Worm (Caenorhabditis elegans): ENCODE data around the gene ace-1.

ace-1 gene

ce11 chrX:16321864-16322263 is 45.2 kb upstream of the ace-1 start:
- TF ChIP-seq sdz-12 (GFP tag; optimal IDR thresholded peaks at IDR 0.05) (no peak), ctbp-1 (GFP tag; IDR thresholded peaks at IDR 0.05) (no peak), ces-1 (GFP tag; optimal IDR thresholded peaks at IDR 0.05) (peak; percentile 48), Y5F2A.4 (GFP tag; optimal IDR thresholded peaks at IDR 0.05) (no peak), nhr-237 (tag; optimal IDR thresholded peaks at IDR 0.05) (no peak), nhr-10 (tag; optimal IDR thresholded peaks at IDR 0.05) (no peak), lin-39 (tag; optimal IDR thresholded peaks at IDR 0.05) (no peak)

- peak; percentile 43 for TF ChIP-seq aha-1 (tag)
- no peak for TF ChIP-seq zip-2 (tag; optimal IDR thresholded peaks at IDR 0.05)
- no peak for TF ChIP-seq F49E8.2 (tag; optimal IDR thresholded peaks at IDR 0.05; ENCODE audit: borderline replicate concordance)
- TF ChIP-seq fkh-10 (GFP tag; optimal IDR thresholded peaks at IDR 0.05): no peak
- no peak for TF ChIP-seq nhr-237 (tag; optimal IDR thresholded peaks at IDR 0.05)
- no peak for TF ChIP-seq mxl-2 (GFP tag; conservative IDR thresholded peaks at IDR 0.05)
- TF ChIP-seq nhr-10 (tag; optimal IDR thresholded peaks at IDR 0.05): no peak
- peak; percentile 52 for TF ChIP-seq mxl-3 (GFP tag; optimal IDR thresholded peaks at IDR 0.05)
- no peak for TF ChIP-seq vab-7 (GFP tag; IDR thresholded peaks at IDR 0.05)
- no peak for TF ChIP-seq hif-1 (tag; optimal IDR thresholded peaks at IDR 0.05)
- TF ChIP-seq hlh-11 (tag; optimal IDR thresholded peaks at IDR 0.05): peak; percentile 68
- peak in 1 of 2 experiments; percentile 77 for TF ChIP-seq unc-62 (GFP tag; optimal IDR thresholded peaks at IDR 0.05 in 1 of 2)
- TF ChIP-seq unc-62 (tag; optimal IDR thresholded peaks at IDR 0.05): no peak
- TF ChIP-seq nhr-28 (tag; optimal IDR thresholded peaks at IDR 0.05): peak; percentile 39
- no peak for TF ChIP-seq lim-7 (GFP tag; IDR thresholded peaks at IDR 0.05)
- no peak for TF ChIP-seq lin-29 (GFP tag; IDR thresholded peaks at IDR 0.05)
- TF ChIP-seq dve-1 (tag; optimal IDR thresholded peaks at IDR 0.05; ENCODE audit: insufficient read depth): no peak
- TF ChIP-seq gei-8 (GFP tag; optimal IDR thresholded peaks at IDR 0.05): no peak
- TF ChIP-seq ctbp-1 (GFP tag; IDR thresholded peaks at IDR 0.05): no peak
- no peak for TF ChIP-seq ceh-32 (tag; optimal IDR thresholded peaks at IDR 0.05; ENCODE audit: poor library complexity)
- no peak for TF ChIP-seq unc-130 (GFP tag; optimal IDR thresholded peaks at IDR 0.05)
- TF ChIP-seq Y5F2A.4 (GFP tag; optimal IDR thresholded peaks at IDR 0.05): no peak
- no peak for TF ChIP-seq zip-11 (GFP tag; IDR thresholded peaks at IDR 0.05)
- TF ChIP-seq pha-4 (GFP tag; IDR thresholded peaks at IDR 0.05): no peak
- no peak for TF ChIP-seq pha-4 (tag; optimal IDR thresholded peaks at IDR 0.05)
- no peak for TF ChIP-seq mdt-29 (GFP tag; IDR thresholded peaks at IDR 0.05)
- peak; percentile 53 for TF ChIP-seq hlh-30 (tag; optimal IDR thresholded peaks at IDR 0.05; ENCODE audit: insufficient read depth)
- peak; percentile 34 for TF ChIP-seq nhr-48 (tag; optimal IDR thresholded peaks at IDR 0.05)
- peak; percentile 17 for TF ChIP-seq dpl-1 (GFP tag; optimal IDR thresholded peaks at IDR 0.05)
- no peak for TF ChIP-seq ceh-44 (GFP tag; IDR thresholded peaks at IDR 0.05)
- TF ChIP-seq zfp-3 (GFP tag; conservative IDR thresholded peaks at IDR 0.05): no peak
- no peak for TF ChIP-seq arid-1 (GFP tag; conservative IDR thresholded peaks at IDR 0.05)
- peak; percentile 28 to 76 for TF ChIP-seq mdl-1 (tag; optimal IDR thresholded peaks at IDR 0.05)
- 0 out of 2 replicates have a peak, but pooled peaks have one; percentile 21 for TF ChIP-seq hmg-1.1 (GFP tag; IDR thresholded peaks at IDR 0.05)
- TF ChIP-seq spr-1 (tag; optimal IDR thresholded peaks at IDR 0.05): no peak
- TF ChIP-seq dmd-6 (GFP tag; IDR thresholded peaks at IDR 0.05): no peak
- TF ChIP-seq nhr-11 (tag; optimal IDR thresholded peaks at IDR 0.05): no peak
These were observed 42.9 kb upstream of the ace-1 start for ce11 chrX:16324222-16324621.

DNA sequence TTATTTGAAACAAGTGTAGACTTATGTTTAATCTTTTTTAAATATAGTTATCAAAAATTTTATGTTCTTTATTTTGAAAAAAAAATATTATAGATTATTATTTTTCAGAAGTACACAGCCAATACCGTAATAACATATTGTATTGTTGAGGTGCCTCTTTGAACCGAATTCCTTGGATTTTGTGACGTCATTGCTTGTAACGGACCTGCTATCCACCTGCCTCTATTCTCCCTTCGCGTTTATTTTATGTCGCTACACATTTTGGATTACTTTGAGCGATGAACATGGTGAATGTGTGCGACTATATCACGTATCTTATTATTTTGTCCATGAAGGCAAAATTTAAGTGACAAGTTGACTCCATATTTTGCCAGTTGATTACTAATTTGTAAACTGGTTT is 39.9 kb upstream of the ace-1 start:
- TF ChIP-seq hmg-1.1 (GFP tag; IDR thresholded peaks at IDR 0.05) (peak; percentile 57), F10B5.3 (tag; optimal IDR thresholded peaks at IDR 0.05) (peak; percentile 71), unc-39 (tag; optimal IDR thresholded peaks at IDR 0.05) (no peak), nhr-42 (GFP tag; IDR thresholded peaks at IDR 0.05) (0 out of 2 replicates have a peak, but pooled peaks have one; percentile 9), ztf-7 (tag; optimal IDR thresholded peaks at IDR 0.05) (peak; percentile 10), F37D6.2 (tag; optimal IDR thresholded peaks at IDR 0.05) (peak; percentile 18), dve-1 (tag; optimal IDR thresholded peaks at IDR 0.05; ENCODE audit: insufficient read depth) (peak; percentile 25), nhr-102 (tag; optimal IDR thresholded peaks at IDR 0.05) (peak; percentile 27), pqm-1 (tag; optimal IDR thresholded peaks at IDR 0.05) (no peak), duxl-1 (tag; optimal IDR thresholded peaks at IDR 0.05; ENCODE audit: poor library complexity) (peak; percentile 34), rbr-2 (tag; optimal IDR thresholded peaks at IDR 0.05) (peak; percentile 6), unc-130 (GFP tag; optimal IDR thresholded peaks at IDR 0.05) (no peak), daf-19 (GFP tag; conservative IDR thresholded peaks at IDR 0.05) (no peak)

Measured in whole organism, L4 larva.